Worm (Caenorhabditis elegans): Measurements from ENCODE around the gene C14B9.3.

DNA sequence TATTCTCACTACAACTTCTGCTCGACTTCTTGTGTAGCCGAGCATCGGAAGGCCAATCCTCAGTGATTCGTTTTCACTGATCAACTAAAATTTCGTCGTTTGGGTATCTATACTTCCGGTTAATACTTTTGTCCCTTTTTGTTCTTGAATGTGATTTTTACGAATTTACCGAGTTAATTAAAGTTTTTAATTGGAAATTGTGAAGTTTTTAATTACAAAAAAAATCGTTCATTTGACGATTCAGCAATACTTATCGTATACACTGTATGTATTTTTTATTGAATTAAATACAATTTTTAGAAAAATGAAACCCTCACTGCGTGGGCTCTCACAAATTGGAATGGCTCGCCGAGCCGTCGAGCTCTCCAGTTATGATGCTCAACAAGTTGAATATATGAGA lies 17.2 kb upstream of the C14B9.3 start, which contains the start of gene idi-1:
- no peak for TF ChIP-seq him-1 (tag; optimal IDR thresholded peaks at IDR 0.05)
- TF ChIP-seq W03F9.2 (tag; optimal IDR thresholded peaks at IDR 0.05), result no peak
- TF ChIP-seq dao-5 (tag; optimal IDR thresholded peaks at IDR 0.05), result no peak
